Worm (Caenorhabditis elegans) whole organism, L3 larva: ENCODE results near the gene cids-1.

ENCODE experiments used
- R02D3.7 ChIP-seq: fragments of 150-350 bp; optimal IDR thresholded peaks from 2 replicates; lab custom pipeline; 2014; ENCODE audit warnings: missing biosample characterization, missing genetic modification characterization
- ZK546.5 ChIP-seq: sonication (generic microtip); optimal IDR thresholded peaks from 2 replicates; lab custom pipeline; 2017; ENCODE audit warnings: missing biosample characterization, missing genetic modification characterization
- ama-1 ChIP-seq: fragments of 150-350 bp; optimal IDR thresholded peaks from 2 replicates; lab custom pipeline; 2018
- ceh-28 ChIP-seq: fragments of 150-350 bp; optimal IDR thresholded peaks from 2 replicates; lab custom pipeline; 2014; ENCODE audit warnings: missing biosample characterization, missing genetic modification reagents, missing genetic modification characterization
- ceh-82 ChIP-seq: fragments of 150-350 bp; optimal IDR thresholded peaks from 2 replicates; lab custom pipeline; 2014; ENCODE audit warnings: missing biosample characterization, missing genetic modification characterization
- ceh-9 ChIP-seq: sonication (generic microtip); optimal IDR thresholded peaks from 2 replicates; lab custom pipeline; 2018; ENCODE audit warnings: missing biosample characterization, missing genetic modification characterization
- egl-5 ChIP-seq: fragments of 150-350 bp; optimal IDR thresholded peaks from 2 replicates; lab custom pipeline; 2017; ENCODE audit warnings: missing biosample characterization, missing genetic modification reagents, missing genetic modification characterization, inconsistent platforms
- elt-1 ChIP-seq: fragments of 150-350 bp; optimal IDR thresholded peaks from 2 replicates; lab custom pipeline; 2014; ENCODE audit warnings: missing biosample characterization, missing genetic modification characterization
- elt-2 ChIP-seq: sonication (generic microtip); optimal IDR thresholded peaks from 2 replicates; lab custom pipeline; 2016; ENCODE audit warnings: missing genetic modification reagents, mild to moderate bottlenecking, missing genetic modification characterization, missing compliant biosample characterization
- elt-3 ChIP-seq, 3 experiments: fragments of 150-350 bp in 1 of 3; sonication (generic microtip) in 2 of 3; optimal IDR thresholded peaks; 2 replicates in 2 of 3; 4 replicates in 1 of 3; lab custom pipeline; 2014 to 2017; ENCODE audit warnings: missing biosample characterization in 3 of 3, missing genetic modification characterization in 3 of 3
- eor-1 ChIP-seq, 2 experiments: fragments of 150-350 bp; optimal IDR thresholded peaks; 2 replicates each; lab custom pipeline; 2014 to 2018; ENCODE audit warnings: missing biosample characterization in 2 of 2, missing genetic modification characterization in 2 of 2
- fkh-10 ChIP-seq: sonication (generic microtip); optimal IDR thresholded peaks from 2 replicates; lab custom pipeline; 2017; ENCODE audit warnings: missing biosample characterization, missing genetic modification reagents, missing genetic modification characterization
- fkh-2 ChIP-seq: fragments of 150-350 bp; optimal IDR thresholded peaks from 2 replicates; lab custom pipeline; 2014; ENCODE audit warnings: missing biosample characterization, missing genetic modification reagents, missing genetic modification characterization
- fos-1 ChIP-seq: fragments of 150-350 bp; optimal IDR thresholded peaks from 2 replicates; lab custom pipeline; 2014; ENCODE audit warnings: missing biosample characterization, missing genetic modification characterization
- jun-1 ChIP-seq: fragments of 150-350 bp; optimal IDR thresholded peaks from 2 replicates; lab custom pipeline; 2014; ENCODE audit warnings: missing biosample characterization, missing genetic modification reagents, missing genetic modification characterization
- lin-15B ChIP-seq: fragments of 150-350 bp; optimal IDR thresholded peaks from 2 replicates; lab custom pipeline; 2014; ENCODE audit warnings: missing biosample characterization, missing genetic modification characterization
- lin-39 ChIP-seq: fragments of 150-350 bp; optimal IDR thresholded peaks from 2 replicates; lab custom pipeline; 2018; ENCODE audit warnings: missing biosample characterization, missing genetic modification reagents, missing genetic modification characterization
- lsy-12 ChIP-seq: sonication (generic microtip); optimal IDR thresholded peaks from 2 replicates; lab custom pipeline; 2016; ENCODE audit warnings: mild to moderate bottlenecking, missing genetic modification characterization, missing compliant biosample characterization
- mdl-1 ChIP-seq: fragments of 150-350 bp; optimal IDR thresholded peaks from 2 replicates; lab custom pipeline; 2014; ENCODE audit warnings: missing biosample characterization, missing genetic modification characterization
- mml-1 ChIP-seq: fragments of 150-350 bp; sonication (generic microtip); optimal IDR thresholded peaks from 3 replicates; lab custom pipeline; 2014; ENCODE audit warnings: missing biosample characterization, missing genetic modification characterization
- nfya-1 ChIP-seq: sonication (generic microtip); optimal IDR thresholded peaks from 2 replicates; lab custom pipeline; 2017; ENCODE audit warnings: missing genetic modification characterization, mild to moderate bottlenecking, missing compliant biosample characterization, antibody characterized with exemption, moderate library complexity; ENCODE audit not compliant: insufficient read depth
- nhr-11 ChIP-seq: fragments of 150-350 bp; optimal IDR thresholded peaks from 2 replicates; lab custom pipeline; 2014; ENCODE audit warnings: missing biosample characterization, missing genetic modification characterization
- nhr-23 ChIP-seq: fragments of 150-350 bp; optimal IDR thresholded peaks from 2 replicates; lab custom pipeline; 2014; ENCODE audit warnings: missing biosample characterization, missing genetic modification reagents, missing genetic modification characterization
- nhr-237 ChIP-seq: fragments of 150-350 bp; optimal IDR thresholded peaks from 2 replicates; lab custom pipeline; 2014; ENCODE audit warnings: missing biosample characterization, missing genetic modification characterization
- nhr-25 ChIP-seq: sonication (generic microtip); optimal IDR thresholded peaks from 2 replicates; lab custom pipeline; 2017; ENCODE audit warnings: missing biosample characterization, missing genetic modification characterization
- nhr-28 ChIP-seq: fragments of 150-350 bp; optimal IDR thresholded peaks from 2 replicates; lab custom pipeline; 2014; ENCODE audit warnings: missing biosample characterization, missing genetic modification characterization
- nhr-67 ChIP-seq: fragments of 150-350 bp; optimal IDR thresholded peaks from 2 replicates; lab custom pipeline; 2014; ENCODE audit warnings: missing biosample characterization, missing genetic modification characterization
- nhr-77 ChIP-seq: fragments of 150-350 bp; optimal IDR thresholded peaks from 2 replicates; lab custom pipeline; 2014; ENCODE audit warnings: missing biosample characterization, missing genetic modification characterization
- pha-4 ChIP-seq: fragments of 150-350 bp; optimal IDR thresholded peaks from 2 replicates; lab custom pipeline; 2014; ENCODE audit warnings: missing biosample characterization, missing genetic modification reagents, missing genetic modification characterization
- pqm-1 ChIP-seq: fragments of 150-350 bp; optimal IDR thresholded peaks from 2 replicates; lab custom pipeline; 2017; ENCODE audit warnings: missing biosample characterization, missing genetic modification characterization, inconsistent platforms
- skn-1 ChIP-seq: fragments of 150-350 bp; optimal IDR thresholded peaks from 2 replicates; lab custom pipeline; 2014; ENCODE audit warnings: missing biosample characterization, missing genetic modification characterization
- snpc-4 ChIP-seq: fragments of 150-350 bp; optimal IDR thresholded peaks from 2 replicates; lab custom pipeline; 2014; ENCODE audit warnings: missing biosample characterization, missing genetic modification characterization
- tbx-2 ChIP-seq: sonication (generic microtip); optimal IDR thresholded peaks from 2 replicates; lab custom pipeline; 2016; ENCODE audit warnings: mild to moderate bottlenecking, missing genetic modification characterization, missing compliant biosample characterization
- unc-39 ChIP-seq: sonication (generic microtip); optimal IDR thresholded peaks from 4 replicates; lab custom pipeline; 2017; ENCODE audit warnings: missing biosample characterization, missing genetic modification characterization
- unc-62 ChIP-seq: fragments of 150-350 bp; sonication (generic microtip); optimal IDR thresholded peaks from 4 replicates; lab custom pipeline; 2014; ENCODE audit warnings: missing biosample characterization, missing genetic modification reagents, missing genetic modification characterization
- zag-1 ChIP-seq: fragments of 150-350 bp; optimal IDR thresholded peaks from 2 replicates; lab custom pipeline; 2014; ENCODE audit warnings: missing biosample characterization, missing genetic modification characterization
- ztf-11 ChIP-seq: fragments of 150-350 bp; optimal IDR thresholded peaks from 2 replicates; lab custom pipeline; 2014; ENCODE audit warnings: missing biosample characterization, missing genetic modification characterization

The cids-1 gene

ce11 chrIII:8242809-8243208 is 1.4 kb upstream of the cids-1 start, which contains the start of gene C02F5.12 (continued):
- no peak for TF ChIP-seq ZK546.5 (tag; lab: Kevin White, UChicago)
- no peak for TF ChIP-seq mml-1
- no peak for TF ChIP-seq ceh-28 (tag; lab: Kevin White, UChicago)
- TF ChIP-seq nhr-67 (tag; lab: Kevin White, UChicago), result no peak
- no peak for TF ChIP-seq lin-15B (tag; lab: Kevin White, UChicago)
- no peak for TF ChIP-seq nhr-11 (tag; lab: Kevin White, UChicago)

- TF ChIP-seq lin-15B (tag; lab: Kevin White, UChicago), result no peak
- TF ChIP-seq fkh-10, result no peak
- TF ChIP-seq unc-39, result no peak
- TF ChIP-seq egl-5 (tag; lab: Kevin White, UChicago), result no peak
- no peak for TF ChIP-seq ztf-11
- TF ChIP-seq lin-39 (tag; lab: Kevin White, UChicago), result no peak
- TF ChIP-seq tbx-2, result no peak
- no peak for TF ChIP-seq nhr-28 (tag; lab: Kevin White, UChicago)
- no peak for TF ChIP-seq zag-1
- no peak for TF ChIP-seq nhr-237 (tag; lab: Kevin White, UChicago)
- no peak for TF ChIP-seq nhr-77 (tag; lab: Kevin White, UChicago)
- TF ChIP-seq elt-1 (tag; lab: Kevin White, UChicago), result no peak
- no peak for TF ChIP-seq fkh-2
- TF ChIP-seq ceh-28 (tag; lab: Kevin White, UChicago), result no peak
- TF ChIP-seq nhr-23 (tag; lab: Kevin White, UChicago), result no peak
- no peak for TF ChIP-seq ceh-82
Observed at ce11 chrIII:8245591-8245990, 1.3 kb downstream of the cids-1 start, which contains the start of gene C02F5.3. C02F5.3 (plus strand) TSS chrIII:8245891.

- TF ChIP-seq skn-1 (tag; lab: Kevin White, UChicago) (no peak), tbx-2 (no peak), eor-1 (tag; optimal IDR thresholded peaks at IDR 0.05; lab: Kevin White, UChicago) (no peak), ama-1 (no peak), fos-1 (tag; lab: Kevin White, UChicago) (no peak), R02D3.7 (no peak)
Observed at ce11 chrIII:8247051-8247450, 2.8 kb downstream of the cids-1 start, which contains the start of gene C02F5.13. C02F5.13 (plus strand) TSS chrIII:8247351.

- no peak for TF ChIP-seq nhr-28 (tag; lab: Kevin White, UChicago)
- no peak for TF ChIP-seq unc-62 (GFP tag; lab: Kevin White, UChicago)
- TF ChIP-seq elt-1 (tag; lab: Kevin White, UChicago), result no peak
- no peak for TF ChIP-seq unc-39
- TF ChIP-seq ceh-9 (tag; lab: Kevin White, UChicago), result no peak
- no peak for TF ChIP-seq nhr-237 (tag; lab: Kevin White, UChicago)
- no peak for TF ChIP-seq snpc-4 (tag; lab: Kevin White, UChicago)
- no peak for TF ChIP-seq egl-5 (tag; lab: Kevin White, UChicago)
- TF ChIP-seq mdl-1, result no peak
- TF ChIP-seq fkh-2, result no peak
- TF ChIP-seq eor-1 (tag; optimal IDR thresholded peaks at IDR 0.05; lab: Kevin White, UChicago), result no peak
- no peak for TF ChIP-seq pqm-1 (tag; lab: Kevin White, UChicago)
- TF ChIP-seq lsy-12 (tag; lab: Kevin White, UChicago), result no peak
Observed at ce11 chrIII:8249381-8249780, 5.1 kb downstream of the cids-1 start, which contains the start of the genes C02F5.10 and C02F5.2. C02F5.10 (minus strand) TSS chrIII:8249481. C02F5.2 (plus strand) TSS chrIII:8249619.

- TF ChIP-seq ceh-9 (tag; lab: Kevin White, UChicago) (no peak), fkh-10 (no peak), elt-3 (tag; optimal IDR thresholded peaks at IDR 0.05; lab: Kevin White, UChicago) (no peak), pha-4 (peak; percentile 94), jun-1 (tag; lab: Kevin White, UChicago) (peak; percentile 6), lin-39 (tag; lab: Kevin White, UChicago) (peak; percentile 44), elt-2 (tag; lab: Kevin White, UChicago) (peak; percentile 28), nhr-25 (tag; lab: Kevin White, UChicago) (peak; percentile 28), nhr-23 (tag; lab: Kevin White, UChicago) (peak; percentile 51), lin-15B (tag; lab: Kevin White, UChicago) (peak; percentile 69), pqm-1 (tag; lab: Kevin White, UChicago) (peak; percentile 5), nfya-1 (tag; lab: Kevin White, UChicago) (peak; percentile 52), R02D3.7 (peak; percentile 9)
Observed at ce11 chrIII:8250007-8250683, 5.9 kb downstream of the cids-1 start, which contains the start of gene knl-1. knl-1 (plus strand) TSS chrIII:8250632.
